Fruit fly (Drosophila melanogaster): ENCODE measurements around the gene CG42558.

The CG42558 gene

dm6 chr3R:29935756-29936155, 2.7 kb downstream of the CG42558 start, which contains the start of the genes eIF2Balpha and Vps13B:
eIF2Balpha (minus strand) TSS chr3R:29935888.
Vps13B (plus strand) TSS chr3R:29935978.
- TF ChIP-seq CG17801 (GFP tag; optimal IDR thresholded peaks at IDR 0.05; ENCODE audit: partially characterized antibody) = peak; percentile 71

- TF ChIP-seq CG17801 (GFP tag; optimal IDR thresholded peaks at IDR 0.05; ENCODE audit: partially characterized antibody) = no peak
These were observed 26.2 kb downstream of the CG42558 start for dm6 chr3R:29959329-29959728.

DNA sequence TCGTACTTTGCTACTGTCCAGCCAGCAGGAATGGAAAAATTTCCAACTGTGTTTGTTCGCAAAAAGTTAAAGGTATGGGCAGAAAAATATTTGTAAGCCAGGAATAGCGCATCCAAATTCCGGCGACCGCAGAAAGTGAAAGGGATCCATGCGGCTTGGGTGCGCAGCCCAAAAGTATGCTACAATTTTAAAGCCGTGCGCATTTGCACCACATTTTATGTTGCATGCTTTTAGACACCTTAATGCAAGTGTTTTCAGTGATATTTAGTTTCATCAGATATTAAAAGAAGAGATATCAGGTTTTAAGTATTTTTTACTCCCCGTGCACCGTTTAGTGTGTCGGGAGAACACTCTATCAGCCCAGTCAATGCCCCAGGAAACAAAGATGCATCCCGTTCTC, 30.0 kb downstream of the CG42558 start:
- TF ChIP-seq CG17801 (GFP tag; optimal IDR thresholded peaks at IDR 0.05; ENCODE audit: partially characterized antibody) = no peak

DNA sequence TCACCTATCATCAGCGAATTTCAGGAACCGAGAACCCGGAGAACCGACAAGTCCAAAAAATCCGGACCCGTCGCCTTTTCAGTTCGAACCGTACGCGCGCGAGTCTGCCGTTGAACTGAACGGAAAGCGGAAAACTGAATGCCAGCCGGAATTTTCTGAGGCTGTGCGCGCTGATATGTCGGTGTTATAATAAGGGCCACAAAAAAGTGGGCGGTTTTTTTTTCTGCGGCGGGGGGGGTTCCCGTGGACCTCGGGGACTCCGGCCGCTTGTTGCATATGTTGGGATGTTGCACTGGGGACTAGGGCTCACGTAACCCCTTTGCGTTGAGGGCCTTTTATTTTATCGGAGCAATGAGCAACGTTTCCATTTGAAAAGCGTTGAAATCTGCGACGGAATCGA, 36.3 kb downstream of the CG42558 start, which contains the start of gene TkR99D:
TSS of gene TkR99D (minus strand) at position 101 of the 400 bp plus-strand sequence.
- TF ChIP-seq CG17801 (GFP tag; optimal IDR thresholded peaks at IDR 0.05; ENCODE audit: partially characterized antibody) = no peak

DNA sequence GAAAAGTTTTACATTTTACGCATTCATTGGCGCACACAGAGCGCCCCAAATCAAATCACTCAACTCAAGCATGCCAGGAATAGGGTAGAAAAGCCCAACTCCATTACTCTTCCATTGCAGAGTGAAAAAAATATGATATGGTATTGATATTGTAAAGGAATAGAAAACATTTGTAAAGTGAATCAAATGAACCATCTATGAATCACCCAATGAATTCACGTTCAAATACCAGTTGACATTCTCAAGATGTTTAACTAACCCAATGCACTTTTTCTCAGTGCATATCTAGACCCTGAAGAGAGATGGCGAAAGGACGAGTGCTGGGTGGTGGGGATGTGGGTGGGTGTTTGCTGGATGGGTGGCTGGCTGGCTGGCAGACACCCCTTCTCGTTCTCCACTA, 45.5 kb downstream of the CG42558 start:
- TF ChIP-seq CG17801 (GFP tag; optimal IDR thresholded peaks at IDR 0.05; ENCODE audit: partially characterized antibody) = no peak

DNA sequence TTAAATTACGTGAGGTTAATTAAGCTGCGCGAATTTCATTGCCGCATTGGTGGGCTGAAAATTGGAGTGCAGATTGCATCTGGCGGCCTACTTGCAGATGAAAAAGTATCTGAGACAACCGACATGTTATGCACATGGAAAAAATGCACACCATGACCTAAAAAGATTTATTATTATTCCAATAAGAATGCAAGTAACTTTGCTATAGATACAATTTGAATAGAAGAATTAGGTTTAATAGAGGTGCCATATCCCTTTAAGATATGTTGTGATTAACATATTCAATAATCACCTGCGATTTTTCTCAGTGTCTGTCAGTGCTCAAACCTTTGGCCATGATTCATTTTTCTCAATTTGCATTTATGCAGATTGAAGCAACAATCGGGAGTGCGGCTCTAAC, 48.4 kb downstream of the CG42558 start:
- TF ChIP-seq CG17801 (GFP tag; optimal IDR thresholded peaks at IDR 0.05; ENCODE audit: partially characterized antibody) = no peak

- no peak for TF ChIP-seq CG17801 (GFP tag; optimal IDR thresholded peaks at IDR 0.05; ENCODE audit: partially characterized antibody)
These were observed 48.9 kb downstream of the CG42558 start for dm6 chr3R:29982027-29982426.

DNA sequence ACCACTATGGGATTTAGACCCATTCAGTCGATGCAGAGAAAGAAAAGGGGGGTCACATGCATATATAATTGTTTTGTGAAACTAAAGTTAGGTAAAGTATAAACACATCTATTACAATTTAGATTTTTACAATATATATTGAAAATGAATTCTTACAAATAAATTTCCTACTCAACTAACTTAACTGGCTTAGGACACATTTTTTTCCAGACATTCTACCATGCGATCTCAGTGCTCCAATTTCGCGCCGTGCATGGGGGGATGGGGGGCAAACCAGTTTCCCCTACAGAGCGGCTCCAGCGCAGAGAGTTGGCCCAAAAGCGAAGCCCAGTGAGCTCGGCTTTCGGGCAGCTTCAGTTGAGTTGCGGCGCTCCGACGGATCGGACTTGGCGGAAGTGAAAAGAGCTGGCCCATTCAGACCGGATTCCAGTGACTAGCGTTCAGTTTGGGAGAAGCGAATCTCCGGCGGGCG, 50.0 kb downstream of the CG42558 start, which contains the start of gene CG7896:
TSS of gene CG7896 (plus strand) at position 354 of the 472 bp plus-strand sequence.
- no peak for TF ChIP-seq CG17801 (GFP tag; optimal IDR thresholded peaks at IDR 0.05; ENCODE audit: partially characterized antibody)

dm6 chr3R:29983886-29984285, 50.8 kb downstream of the CG42558 start:
- no peak for TF ChIP-seq CG17801 (GFP tag; optimal IDR thresholded peaks at IDR 0.05; ENCODE audit: partially characterized antibody)

All from ovary, adult (tissue).